Fruit fly (Drosophila melanogaster): ENCODE data around the gene CG8892.

The CG8892 gene

dm6 chr2L:5010784-5011260 is 29.4 kb upstream of the CG8892 start, which contains the start of the genes CG31917, Tfb5 and SelT:
TSS of gene CG31917 (minus strand) at chr2L:5010834.
TSS of gene Tfb5 (minus strand) at chr2L:5010834.
TSS of gene SelT (plus strand) at chr2L:5010922.
- TF ChIP-seq rgr (GFP tag; optimal IDR thresholded peaks at IDR 0.05): peak; percentile 75
- peak; percentile 67 for TF ChIP-seq HLH106 (tag; optimal IDR thresholded peaks at IDR 0.05)
- TF ChIP-seq foxo (GFP tag; optimal IDR thresholded peaks at IDR 0.05): peak in 1 of 2 experiments; percentile 66
- TF ChIP-seq Hr83 (GFP tag; optimal IDR thresholded peaks at IDR 0.05; ENCODE audit: poor library complexity, severe bottlenecking): no peak
- no peak for TF ChIP-seq jim (GFP tag; optimal IDR thresholded peaks at IDR 0.05)
- peak; percentile 45 for TF ChIP-seq psq (GFP tag; optimal IDR thresholded peaks at IDR 0.05)
- TF ChIP-seq sage (GFP tag; optimal IDR thresholded peaks at IDR 0.05): no peak
- peak; percentile 93 for TF ChIP-seq Myc (optimal IDR thresholded peaks at IDR 0.05)
- no peak for TF ChIP-seq Hr78 (GFP tag; optimal IDR thresholded peaks at IDR 0.05)
- TF ChIP-seq dmrt93B (GFP tag; optimal IDR thresholded peaks at IDR 0.05): no peak
- TF ChIP-seq Jra (GFP tag; optimal IDR thresholded peaks at IDR 0.05): no peak
- TF ChIP-seq dl (GFP tag; optimal IDR thresholded peaks at IDR 0.05; ENCODE audit: insufficient read depth in 1 of 2, partially characterized antibody in 2 of 2): no peak
- no peak for TF ChIP-seq Mio (GFP tag; optimal IDR thresholded peaks at IDR 0.05)
- TF ChIP-seq usp (GFP tag; optimal IDR thresholded peaks at IDR 0.05): no peak
- no peak for TF ChIP-seq lola (GFP tag; optimal IDR thresholded peaks at IDR 0.05)
- TF ChIP-seq N (GFP tag; optimal IDR thresholded peaks at IDR 0.05): no peak
- TF ChIP-seq Abd-B (GFP tag; optimal IDR thresholded peaks at IDR 0.05): no peak
- no peak for TF ChIP-seq brk (GFP tag; optimal IDR thresholded peaks at IDR 0.05)
- peak; percentile 52 for TF ChIP-seq fru (GFP tag; optimal IDR thresholded peaks at IDR 0.05)
- TF ChIP-seq Sp1 (GFP tag; optimal IDR thresholded peaks at IDR 0.05): peak; percentile 55
- TF ChIP-seq CG32264 (GFP tag; optimal IDR thresholded peaks at IDR 0.05): peak; percentile 46
- TF ChIP-seq GATAd (GFP tag; optimal IDR thresholded peaks at IDR 0.05): no peak
- peak; percentile 37 for TF ChIP-seq CG9705 (GFP tag; optimal IDR thresholded peaks at IDR 0.05)
- TF ChIP-seq dsf (GFP tag; optimal IDR thresholded peaks at IDR 0.05; ENCODE audit: borderline replicate concordance): no peak
- no peak for TF ChIP-seq Vsx2 (GFP tag; optimal IDR thresholded peaks at IDR 0.05; ENCODE audit: partially characterized antibody)
- TF ChIP-seq Dif (GFP tag; optimal IDR thresholded peaks at IDR 0.05; ENCODE audit: partially characterized antibody): no peak
- TF ChIP-seq Hnf4 (GFP tag; optimal IDR thresholded peaks at IDR 0.05): no peak
- TF ChIP-seq OdsH (GFP tag; optimal IDR thresholded peaks at IDR 0.05): peak; percentile 55
- peak; percentile 79 for TF ChIP-seq h (GFP tag; optimal IDR thresholded peaks at IDR 0.05)
- no peak for TF ChIP-seq tai (GFP tag; optimal IDR thresholded peaks at IDR 0.05)
- peak; percentile 60 for TF ChIP-seq br (GFP tag; optimal IDR thresholded peaks at IDR 0.05)
- no peak for TF ChIP-seq Dfd (GFP tag; optimal IDR thresholded peaks at IDR 0.05)
- TF ChIP-seq ey (GFP tag; optimal IDR thresholded peaks at IDR 0.05): peak; percentile 72
- no peak for TF ChIP-seq CrebA (GFP tag; optimal IDR thresholded peaks at IDR 0.05; ENCODE audit: borderline replicate concordance)
- peak; percentile 92 for TF ChIP-seq woc (GFP tag; optimal IDR thresholded peaks at IDR 0.05)
- TF ChIP-seq sv (GFP tag; optimal IDR thresholded peaks at IDR 0.05): peak; percentile 45
- TF ChIP-seq pan (optimal IDR thresholded peaks at IDR 0.05): no peak
- TF ChIP-seq Rel (GFP tag; optimal IDR thresholded peaks at IDR 0.05): no peak
- TF ChIP-seq Rel (tag; optimal IDR thresholded peaks at IDR 0.05): no peak

- TF ChIP-seq h (GFP tag; optimal IDR thresholded peaks at IDR 0.05) (peak; percentile 60), Hr83 (GFP tag; optimal IDR thresholded peaks at IDR 0.05; ENCODE audit: poor library complexity, severe bottlenecking) (peak; percentile 78), rgr (GFP tag; optimal IDR thresholded peaks at IDR 0.05) (peak; percentile 69), Dif (GFP tag; optimal IDR thresholded peaks at IDR 0.05; ENCODE audit: partially characterized antibody) (peak; percentile 57), fru (GFP tag; optimal IDR thresholded peaks at IDR 0.05) (peak; percentile 23), br (GFP tag; optimal IDR thresholded peaks at IDR 0.05) (peak; percentile 29), dmrt93B (GFP tag; optimal IDR thresholded peaks at IDR 0.05) (no peak), HLH106 (tag; optimal IDR thresholded peaks at IDR 0.05) (peak; percentile 17), CG9705 (GFP tag; optimal IDR thresholded peaks at IDR 0.05) (peak; percentile 12), sv (GFP tag; optimal IDR thresholded peaks at IDR 0.05) (no peak), CrebA (GFP tag; optimal IDR thresholded peaks at IDR 0.05; ENCODE audit: borderline replicate concordance) (no peak), foxo (GFP tag; optimal IDR thresholded peaks at IDR 0.05) (peak in 1 of 2 experiments; percentile 27), Myc (optimal IDR thresholded peaks at IDR 0.05) (peak; percentile 92), Jra (GFP tag; optimal IDR thresholded peaks at IDR 0.05) (peak; percentile 65), Rel (GFP tag; optimal IDR thresholded peaks at IDR 0.05) (no peak), Rel (tag; optimal IDR thresholded peaks at IDR 0.05) (peak; percentile 57), N (GFP tag; optimal IDR thresholded peaks at IDR 0.05) (no peak), Sp1 (GFP tag; optimal IDR thresholded peaks at IDR 0.05) (peak; percentile 54)
Measured at dm6 chr2L:5009306-5010030, 28.1 kb upstream of the CG8892 start, which contains the start of gene Rtnl1. TSS of gene Rtnl1 (minus strand) at chr2L:5009720.
